Worm (Caenorhabditis elegans) whole organism, L3 larva: Measurements from ENCODE around the gene frpr-21.
A peak's percentile ranks its signal among the peaks of the same experiment; 100 is the strongest.

ENCODE experiments used
- R02D3.7 ChIP-seq: fragments of 150-350 bp; optimal IDR thresholded peaks from 2 replicates; lab custom pipeline; 2014; ENCODE audit warnings: missing biosample characterization, missing genetic modification characterization
- ZK546.5 ChIP-seq: sonication (generic microtip); optimal IDR thresholded peaks from 2 replicates; lab custom pipeline; 2017; ENCODE audit warnings: missing biosample characterization, missing genetic modification characterization
- aly-2 ChIP-seq: fragments of 150-350 bp; optimal IDR thresholded peaks from 2 replicates; lab custom pipeline; 2014; ENCODE audit warnings: missing biosample characterization, missing genetic modification characterization
- ama-1 ChIP-seq: fragments of 150-350 bp; optimal IDR thresholded peaks from 2 replicates; lab custom pipeline; 2018
- ceh-16 ChIP-seq: sonication (generic microtip); optimal IDR thresholded peaks from 2 replicates; lab custom pipeline; 2017; ENCODE audit warnings: missing biosample characterization, missing genetic modification characterization
- ceh-28 ChIP-seq: fragments of 150-350 bp; optimal IDR thresholded peaks from 2 replicates; lab custom pipeline; 2014; ENCODE audit warnings: missing biosample characterization, missing genetic modification reagents, missing genetic modification characterization
- ceh-82 ChIP-seq: fragments of 150-350 bp; optimal IDR thresholded peaks from 2 replicates; lab custom pipeline; 2014; ENCODE audit warnings: missing biosample characterization, missing genetic modification characterization
- ceh-9 ChIP-seq: sonication (generic microtip); optimal IDR thresholded peaks from 2 replicates; lab custom pipeline; 2018; ENCODE audit warnings: missing biosample characterization, missing genetic modification characterization
- daf-12 ChIP-seq: fragments of 150-350 bp; optimal IDR thresholded peaks from 2 replicates; lab custom pipeline; 2014; ENCODE audit warnings: missing biosample characterization, missing genetic modification reagents, missing genetic modification characterization
- egl-27 ChIP-seq: sonication (generic microtip); optimal IDR thresholded peaks from 4 replicates; lab custom pipeline; 2017; ENCODE audit warnings: missing biosample characterization, missing genetic modification reagents, missing genetic modification characterization
- egl-5 ChIP-seq: fragments of 150-350 bp; optimal IDR thresholded peaks from 2 replicates; lab custom pipeline; 2017; ENCODE audit warnings: missing biosample characterization, missing genetic modification reagents, missing genetic modification characterization, inconsistent platforms
- elt-1 ChIP-seq: fragments of 150-350 bp; optimal IDR thresholded peaks from 2 replicates; lab custom pipeline; 2014; ENCODE audit warnings: missing biosample characterization, missing genetic modification characterization
- elt-2 ChIP-seq: sonication (generic microtip); optimal IDR thresholded peaks from 2 replicates; lab custom pipeline; 2016; ENCODE audit warnings: missing genetic modification reagents, mild to moderate bottlenecking, missing genetic modification characterization, missing compliant biosample characterization
- elt-3 ChIP-seq, 3 experiments: fragments of 150-350 bp in 1 of 3; sonication (generic microtip) in 2 of 3; optimal IDR thresholded peaks; 2 replicates in 2 of 3; 4 replicates in 1 of 3; lab custom pipeline; 2014 to 2017; ENCODE audit warnings: missing biosample characterization in 3 of 3, missing genetic modification characterization in 3 of 3
- eor-1 ChIP-seq, 2 experiments: fragments of 150-350 bp; optimal IDR thresholded peaks; 2 replicates each; lab custom pipeline; 2014 to 2018; ENCODE audit warnings: missing biosample characterization in 2 of 2, missing genetic modification characterization in 2 of 2
- fkh-10 ChIP-seq: sonication (generic microtip); optimal IDR thresholded peaks from 2 replicates; lab custom pipeline; 2017; ENCODE audit warnings: missing biosample characterization, missing genetic modification reagents, missing genetic modification characterization
- fkh-2 ChIP-seq: fragments of 150-350 bp; optimal IDR thresholded peaks from 2 replicates; lab custom pipeline; 2014; ENCODE audit warnings: missing biosample characterization, missing genetic modification reagents, missing genetic modification characterization
- fos-1 ChIP-seq: fragments of 150-350 bp; optimal IDR thresholded peaks from 2 replicates; lab custom pipeline; 2014; ENCODE audit warnings: missing biosample characterization, missing genetic modification characterization
- hmg-11 ChIP-seq: sonication (generic microtip); optimal IDR thresholded peaks from 2 replicates; lab custom pipeline; 2016; ENCODE audit warnings: missing genetic modification characterization, missing compliant biosample characterization
- jun-1 ChIP-seq: fragments of 150-350 bp; optimal IDR thresholded peaks from 2 replicates; lab custom pipeline; 2014; ENCODE audit warnings: missing biosample characterization, missing genetic modification reagents, missing genetic modification characterization
- lin-15B ChIP-seq: fragments of 150-350 bp; optimal IDR thresholded peaks from 2 replicates; lab custom pipeline; 2014; ENCODE audit warnings: missing biosample characterization, missing genetic modification characterization
- lin-39 ChIP-seq: fragments of 150-350 bp; optimal IDR thresholded peaks from 2 replicates; lab custom pipeline; 2018; ENCODE audit warnings: missing biosample characterization, missing genetic modification reagents, missing genetic modification characterization
- lsy-12 ChIP-seq: sonication (generic microtip); optimal IDR thresholded peaks from 2 replicates; lab custom pipeline; 2016; ENCODE audit warnings: mild to moderate bottlenecking, missing genetic modification characterization, missing compliant biosample characterization
- mdl-1 ChIP-seq: fragments of 150-350 bp; optimal IDR thresholded peaks from 2 replicates; lab custom pipeline; 2014; ENCODE audit warnings: missing biosample characterization, missing genetic modification characterization
- mml-1 ChIP-seq: fragments of 150-350 bp; sonication (generic microtip); optimal IDR thresholded peaks from 3 replicates; lab custom pipeline; 2014; ENCODE audit warnings: missing biosample characterization, missing genetic modification characterization
- nfya-1 ChIP-seq: sonication (generic microtip); optimal IDR thresholded peaks from 2 replicates; lab custom pipeline; 2017; ENCODE audit warnings: missing genetic modification characterization, mild to moderate bottlenecking, missing compliant biosample characterization, antibody characterized with exemption, moderate library complexity; ENCODE audit not compliant: insufficient read depth
- nhr-11 ChIP-seq: fragments of 150-350 bp; optimal IDR thresholded peaks from 2 replicates; lab custom pipeline; 2014; ENCODE audit warnings: missing biosample characterization, missing genetic modification characterization
- nhr-12 ChIP-seq: fragments of 150-350 bp; optimal IDR thresholded peaks from 2 replicates; lab custom pipeline; 2014; ENCODE audit warnings: missing biosample characterization, missing genetic modification characterization
- nhr-23 ChIP-seq: fragments of 150-350 bp; optimal IDR thresholded peaks from 2 replicates; lab custom pipeline; 2014; ENCODE audit warnings: missing biosample characterization, missing genetic modification reagents, missing genetic modification characterization
- nhr-237 ChIP-seq: fragments of 150-350 bp; optimal IDR thresholded peaks from 2 replicates; lab custom pipeline; 2014; ENCODE audit warnings: missing biosample characterization, missing genetic modification characterization
- nhr-25 ChIP-seq: sonication (generic microtip); optimal IDR thresholded peaks from 2 replicates; lab custom pipeline; 2017; ENCODE audit warnings: missing biosample characterization, missing genetic modification characterization
- nhr-28 ChIP-seq: fragments of 150-350 bp; optimal IDR thresholded peaks from 2 replicates; lab custom pipeline; 2014; ENCODE audit warnings: missing biosample characterization, missing genetic modification characterization
- nhr-43 ChIP-seq: sonication (generic microtip); optimal IDR thresholded peaks from 2 replicates; lab custom pipeline; 2016; ENCODE audit warnings: mild to moderate bottlenecking, missing genetic modification characterization, missing compliant biosample characterization; ENCODE audit not compliant: poor library complexity, severe bottlenecking
- nhr-67 ChIP-seq: fragments of 150-350 bp; optimal IDR thresholded peaks from 2 replicates; lab custom pipeline; 2014; ENCODE audit warnings: missing biosample characterization, missing genetic modification characterization
- nhr-76 ChIP-seq: fragments of 150-350 bp; sonication (generic microtip); optimal IDR thresholded peaks from 5 replicates; lab custom pipeline; 2014; ENCODE audit warnings: missing biosample characterization, missing genetic modification characterization
- nhr-77 ChIP-seq: fragments of 150-350 bp; optimal IDR thresholded peaks from 2 replicates; lab custom pipeline; 2014; ENCODE audit warnings: missing biosample characterization, missing genetic modification characterization
- pha-4 ChIP-seq: fragments of 150-350 bp; optimal IDR thresholded peaks from 2 replicates; lab custom pipeline; 2014; ENCODE audit warnings: missing biosample characterization, missing genetic modification reagents, missing genetic modification characterization
- pqm-1 ChIP-seq: fragments of 150-350 bp; optimal IDR thresholded peaks from 2 replicates; lab custom pipeline; 2017; ENCODE audit warnings: missing biosample characterization, missing genetic modification characterization, inconsistent platforms
- sea-2 ChIP-seq: fragments of 150-350 bp; sonication (generic microtip); optimal IDR thresholded peaks from 4 replicates; lab custom pipeline; 2014; ENCODE audit warnings: missing biosample characterization, missing genetic modification reagents, missing genetic modification characterization
- skn-1 ChIP-seq: fragments of 150-350 bp; optimal IDR thresholded peaks from 2 replicates; lab custom pipeline; 2014; ENCODE audit warnings: missing biosample characterization, missing genetic modification characterization
- snpc-4 ChIP-seq: fragments of 150-350 bp; optimal IDR thresholded peaks from 2 replicates; lab custom pipeline; 2014; ENCODE audit warnings: missing biosample characterization, missing genetic modification characterization
- tbx-2 ChIP-seq: sonication (generic microtip); optimal IDR thresholded peaks from 2 replicates; lab custom pipeline; 2016; ENCODE audit warnings: mild to moderate bottlenecking, missing genetic modification characterization, missing compliant biosample characterization
- unc-39 ChIP-seq: sonication (generic microtip); optimal IDR thresholded peaks from 4 replicates; lab custom pipeline; 2017; ENCODE audit warnings: missing biosample characterization, missing genetic modification characterization
- unc-62 ChIP-seq: fragments of 150-350 bp; sonication (generic microtip); optimal IDR thresholded peaks from 4 replicates; lab custom pipeline; 2014; ENCODE audit warnings: missing biosample characterization, missing genetic modification reagents, missing genetic modification characterization
- zag-1 ChIP-seq: fragments of 150-350 bp; optimal IDR thresholded peaks from 2 replicates; lab custom pipeline; 2014; ENCODE audit warnings: missing biosample characterization, missing genetic modification characterization
- ztf-11 ChIP-seq: fragments of 150-350 bp; optimal IDR thresholded peaks from 2 replicates; lab custom pipeline; 2014; ENCODE audit warnings: missing biosample characterization, missing genetic modification characterization
- ztf-4 ChIP-seq: fragments of 150-350 bp; optimal IDR thresholded peaks from 2 replicates; lab custom pipeline; 2014; ENCODE audit warnings: missing biosample characterization, missing genetic modification characterization

The frpr-21 gene

DNA sequence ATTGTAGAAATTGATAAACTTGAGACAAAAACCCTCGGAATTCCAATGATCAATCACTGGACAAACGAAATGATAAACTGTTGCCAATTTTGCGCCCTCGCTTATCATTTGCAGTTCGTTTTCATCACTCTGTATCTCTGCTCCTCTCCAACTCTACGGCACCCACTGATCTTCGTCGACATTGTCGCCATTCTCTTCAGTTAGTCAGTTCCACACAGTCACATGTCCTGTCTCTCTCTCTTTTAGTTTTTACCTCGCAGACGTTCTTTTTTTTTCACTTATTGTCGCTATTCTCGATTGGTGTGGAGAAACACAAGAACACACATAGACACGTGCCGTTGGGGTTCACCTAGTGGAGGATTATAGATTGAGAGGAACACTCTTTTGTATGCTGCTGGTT lies 32.8 kb downstream of the frpr-21 start (continued):
- TF ChIP-seq egl-27 (tag; lab: Kevin White, UChicago): peak; percentile 16
- TF ChIP-seq nhr-11: no peak
- TF ChIP-seq hmg-11 (tag; lab: Kevin White, UChicago): peak; percentile 7
- TF ChIP-seq aly-2: no peak
- TF ChIP-seq jun-1: peak; percentile 74
- peak; percentile 94 for TF ChIP-seq elt-2 (tag; lab: Kevin White, UChicago)
- no peak for TF ChIP-seq ceh-82 (tag; lab: Kevin White, UChicago)
- TF ChIP-seq zag-1: no peak
- TF ChIP-seq pqm-1 (tag; lab: Kevin White, UChicago): peak; percentile 83
- TF ChIP-seq mdl-1 (tag; lab: Kevin White, UChicago): peak; percentile 72
- peak; percentile 28 for TF ChIP-seq lsy-12 (tag; lab: Kevin White, UChicago)
- no peak for TF ChIP-seq ztf-11 (tag; lab: Kevin White, UChicago)
- TF ChIP-seq ceh-9 (tag; lab: Kevin White, UChicago): no peak

DNA sequence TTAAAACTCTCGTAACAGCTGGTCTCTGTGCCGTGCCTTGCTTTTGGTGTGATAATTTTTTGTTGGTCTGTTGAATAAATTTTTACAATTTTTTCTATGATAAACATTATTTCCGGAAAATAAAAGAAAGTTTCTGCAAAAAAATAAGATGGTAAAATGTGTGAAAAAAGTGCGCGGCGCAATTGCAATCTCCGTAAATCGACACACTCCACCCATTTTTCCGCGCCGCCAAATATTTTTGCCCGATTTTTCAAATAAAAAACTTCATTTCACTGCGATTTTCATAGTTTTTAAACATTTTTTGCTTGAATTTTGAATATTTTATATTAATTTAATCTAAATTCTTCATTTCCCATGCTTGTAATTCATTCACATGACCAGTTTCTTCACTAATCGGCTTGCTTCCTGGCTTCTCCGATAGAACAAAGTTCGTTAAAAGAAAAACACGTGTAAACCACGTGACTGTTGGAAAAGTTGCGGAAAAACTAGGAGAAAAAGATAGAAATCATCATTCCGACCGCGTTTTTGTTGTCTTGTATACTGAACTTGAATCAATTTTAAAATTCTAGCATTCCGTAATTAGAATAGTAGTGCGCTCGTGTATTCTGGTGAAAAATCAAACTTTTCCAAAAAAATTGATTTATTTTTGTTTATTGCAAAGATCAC lies 33.7 kb downstream of the frpr-21 start:
- TF ChIP-seq snpc-4 (tag; lab: Kevin White, UChicago) (no peak), nhr-237 (tag; lab: Kevin White, UChicago) (no peak), hmg-11 (tag; lab: Kevin White, UChicago) (peak; percentile 60), elt-1 (tag; lab: Kevin White, UChicago) (no peak), elt-3 (tag; optimal IDR thresholded peaks at IDR 0.05; lab: Kevin White, UChicago) (no peak), ztf-4 (tag; lab: Kevin White, UChicago) (no peak), ceh-82 (tag; lab: Kevin White, UChicago) (peak; percentile 34), R02D3.7 (tag; lab: Kevin White, UChicago) (peak; percentile 99), lsy-12 (tag; lab: Kevin White, UChicago) (peak; percentile 74), ZK546.5 (no peak), pha-4 (tag; lab: Kevin White, UChicago) (peak; percentile 80), mdl-1 (tag; lab: Kevin White, UChicago) (peak; percentile 20), nhr-67 (no peak), ztf-11 (tag; lab: Kevin White, UChicago) (no peak), fos-1 (tag; lab: Kevin White, UChicago) (no peak), fkh-2 (tag; lab: Kevin White, UChicago) (no peak), zag-1 (peak; percentile 57), fkh-10 (GFP tag; lab: Kevin White, UChicago) (no peak), skn-1 (tag; lab: Kevin White, UChicago) (no peak), aly-2 (no peak), nhr-12 (tag; lab: Kevin White, UChicago) (no peak), nhr-23 (tag; lab: Kevin White, UChicago) (peak; percentile 87), unc-39 (tag; lab: Kevin White, UChicago) (no peak), lin-39 (tag; lab: Kevin White, UChicago) (peak; percentile 32), nfya-1 (tag; lab: Kevin White, UChicago) (peak; percentile 72), daf-12 (tag; lab: Kevin White, UChicago) (no peak), nhr-43 (peak; percentile 63), nhr-77 (tag; lab: Kevin White, UChicago) (no peak), nhr-25 (tag; lab: Kevin White, UChicago) (peak; percentile 41), ceh-16 (tag; lab: Kevin White, UChicago) (no peak), nhr-28 (tag; lab: Kevin White, UChicago) (no peak), mml-1 (tag; lab: Kevin White, UChicago) (peak; percentile 69), lin-15B (tag; lab: Kevin White, UChicago) (peak; percentile 47), pqm-1 (tag; lab: Kevin White, UChicago) (no peak), tbx-2 (peak; percentile 29), egl-5 (tag; lab: Kevin White, UChicago) (peak; percentile 28), egl-27 (tag; lab: Kevin White, UChicago) (no peak), ceh-28 (tag; lab: Kevin White, UChicago) (peak; percentile 20), nhr-76 (tag; lab: Kevin White, UChicago) (peak; percentile 52), nhr-11 (no peak), eor-1 (tag; optimal IDR thresholded peaks at IDR 0.05; lab: Kevin White, UChicago) (no peak), ama-1 (lab: Kevin White, UChicago) (no peak), jun-1 (no peak), elt-2 (tag; lab: Kevin White, UChicago) (peak; percentile 55), ceh-9 (tag; lab: Kevin White, UChicago) (no peak), sea-2 (GFP tag; lab: Kevin White, UChicago) (no peak), unc-62 (GFP tag; lab: Kevin White, UChicago) (no peak)
